Fruit fly (Drosophila melanogaster) whole organism, adult: ENCODE data around the gene CG11842.

Experiments used
- CG11617 ChIP-seq: fragments of 200-800 bp; sonication (Bioruptor generic); optimal IDR thresholded peaks from 2 replicates; lab custom pipeline; 2017; ENCODE audit warnings: mild to moderate bottlenecking, missing biosample characterization, missing genetic modification reagents, missing genetic modification characterization
- CG12768 ChIP-seq: fragments of 200-800 bp; sonication (Bioruptor generic); optimal IDR thresholded peaks from 2 replicates; lab custom pipeline; 2017; ENCODE audit warnings: missing biosample characterization, missing genetic modification characterization, mild to moderate bottlenecking, moderate library complexity, missing genetic modification reagents
- CG14711 ChIP-seq: fragments of 200-800 bp; sonication (Bioruptor generic); optimal IDR thresholded peaks from 2 replicates; lab custom pipeline; 2018; ENCODE audit warnings: missing biosample characterization, mild to moderate bottlenecking, missing genetic modification characterization, moderate library complexity
- CG1620 ChIP-seq: fragments of 200-800 bp; sonication (Bioruptor generic); optimal IDR thresholded peaks from 2 replicates; lab custom pipeline; 2016; ENCODE audit warnings: missing biosample characterization, missing genetic modification characterization
- CG33017 ChIP-seq: fragments of 200-800 bp; sonication (Bioruptor generic); optimal IDR thresholded peaks from 2 replicates; lab custom pipeline; 2018; ENCODE audit warnings: missing biosample characterization, mild to moderate bottlenecking, missing genetic modification characterization, moderate library complexity
- CG5204 ChIP-seq: fragments of 200-800 bp; sonication (Bioruptor generic); optimal IDR thresholded peaks from 2 replicates; lab custom pipeline; 2016; ENCODE audit warnings: missing biosample characterization, missing genetic modification characterization
- CG7045 ChIP-seq: fragments of 200-800 bp; sonication (Bioruptor generic); optimal IDR thresholded peaks from 2 replicates; lab custom pipeline; 2017; ENCODE audit warnings: missing biosample characterization, mild to moderate bottlenecking, missing genetic modification characterization
- CG7101 ChIP-seq: fragments of 200-800 bp; sonication (Bioruptor generic); optimal IDR thresholded peaks from 2 replicates; lab custom pipeline; 2018; ENCODE audit warnings: missing biosample characterization, mild to moderate bottlenecking, missing genetic modification characterization, moderate library complexity
- Clk ChIP-seq: fragments of 200-800 bp; sonication (Bioruptor generic); optimal IDR thresholded peaks from 2 replicates; lab custom pipeline; 2017; ENCODE audit warnings: missing biosample characterization, missing genetic modification characterization
- Crg-1 ChIP-seq: fragments of 200-800 bp; sonication (Bioruptor generic); optimal IDR thresholded peaks from 2 replicates; lab custom pipeline; 2016; ENCODE audit warnings: missing biosample characterization, missing genetic modification characterization
- Hr96 ChIP-seq: fragments of 200-800 bp; sonication (Bioruptor generic); optimal IDR thresholded peaks from 2 replicates; lab custom pipeline; 2016; ENCODE audit warnings: missing biosample characterization, missing genetic modification characterization
- Mnt ChIP-seq: fragments of 200-800 bp; sonication (Bioruptor generic); optimal IDR thresholded peaks from 2 replicates; lab custom pipeline; 2016; ENCODE audit warnings: missing biosample characterization, mild to moderate bottlenecking, missing genetic modification characterization
- bab1 ChIP-seq: fragments of 200-800 bp; sonication (Bioruptor generic); optimal IDR thresholded peaks from 3 replicates; lab custom pipeline; 2019; ENCODE audit warnings: missing biosample characterization, mild to moderate bottlenecking, missing genetic modification characterization, moderate library complexity
- cic ChIP-seq: fragments of 200-800 bp; sonication (Bioruptor generic); optimal IDR thresholded peaks from 2 replicates; lab custom pipeline; 2017; ENCODE audit warnings: missing biosample characterization, mild to moderate bottlenecking, missing genetic modification characterization, moderate library complexity
- cnc ChIP-seq, 2 experiments: fragments of >200 bp; optimal IDR thresholded peaks; 2 replicates each; lab custom pipeline; 2017
- kay ChIP-seq: fragments of 200-800 bp; sonication (Bioruptor generic); peaks from one replicate; lab custom pipeline; 2016; ENCODE audit warnings: missing biosample characterization, missing genetic modification characterization, borderline replicate concordance
- ovo ChIP-seq: fragments of 200-800 bp; sonication (Bioruptor generic); optimal IDR thresholded peaks from 2 replicates; lab custom pipeline; 2016; ENCODE audit warnings: missing biosample characterization, missing genetic modification characterization
- pad ChIP-seq: fragments of 200-800 bp; sonication (Bioruptor generic); optimal IDR thresholded peaks from 3 replicates; lab custom pipeline; 2017; ENCODE audit warnings: missing biosample characterization, missing genetic modification characterization, mild to moderate bottlenecking, moderate library complexity, missing genetic modification reagents
- tj ChIP-seq: fragments of 200-800 bp; sonication (Bioruptor generic); optimal IDR thresholded peaks from 3 replicates; lab custom pipeline; 2017; ENCODE audit warnings: missing biosample characterization, mild to moderate bottlenecking, missing genetic modification characterization, moderate library complexity
- toe ChIP-seq: fragments of 200-800 bp; sonication (Bioruptor generic); optimal IDR thresholded peaks from 2 replicates; lab custom pipeline; 2016; ENCODE audit warnings: missing biosample characterization, missing genetic modification characterization

CG11842 gene

dm6 chr3R:29068430-29069207 is 16.1 kb downstream of the CG11842 start:
- TF ChIP-seq CG33017 (tag; lab: Kevin White, UChicago) (no peak), tj (GFP tag; lab: Kevin White, UChicago) (no peak), Crg-1 (GFP tag; lab: Kevin White, UChicago) (no peak), CG7045 (GFP tag; lab: Kevin White, UChicago) (no peak), cnc (optimal IDR thresholded peaks at IDR 0.05; lab: Kevin White, UChicago) (no peak)

DNA sequence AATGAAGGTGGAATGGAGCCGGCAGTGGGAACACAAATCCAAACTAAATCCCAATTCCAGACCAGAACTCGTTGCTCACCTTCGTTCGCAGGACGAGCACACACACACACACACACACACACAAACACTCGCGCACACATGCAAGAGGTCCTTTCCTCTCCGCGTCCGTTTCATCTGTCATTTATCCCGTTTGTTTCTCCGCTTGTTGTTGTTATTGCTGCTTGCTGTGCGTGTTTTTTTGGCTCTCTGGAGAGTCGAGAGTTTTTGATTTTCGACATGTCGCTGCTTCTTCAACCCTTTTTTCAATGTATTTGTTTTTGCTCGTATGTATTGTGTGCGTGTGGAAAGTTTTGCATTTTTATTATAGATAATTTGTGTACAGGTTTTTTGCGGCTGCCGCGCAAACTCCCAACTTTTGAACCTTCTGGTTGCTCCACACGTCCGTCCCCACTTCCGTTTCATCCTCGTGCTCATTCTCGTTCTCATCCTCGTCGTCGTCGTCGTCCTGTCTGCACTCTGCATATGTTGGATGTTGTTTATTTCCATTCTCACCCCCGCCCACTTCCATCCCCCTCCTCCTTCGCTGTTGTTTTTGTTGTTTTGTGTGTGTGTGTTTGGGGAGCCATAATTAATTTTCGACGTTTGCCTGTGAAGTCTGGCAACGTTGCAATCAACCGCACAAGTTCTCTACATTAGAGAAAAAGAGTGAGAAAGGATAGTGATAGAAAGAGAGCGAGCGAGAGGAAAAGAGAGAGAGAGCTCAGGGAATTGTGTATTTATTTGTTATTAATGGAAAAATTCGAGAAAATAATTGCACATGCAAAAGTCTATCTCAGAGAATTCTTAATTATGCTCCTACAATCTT is 17.0 kb downstream of the CG11842 start:
- TF ChIP-seq bab1 (no peak), pad (GFP tag; lab: Kevin White, UChicago) (no peak), Crg-1 (GFP tag; lab: Kevin White, UChicago) (no peak), ovo (no peak), Clk (GFP tag; lab: Kevin White, UChicago) (no peak), CG7045 (GFP tag; lab: Kevin White, UChicago) (no peak), CG12768 (no peak), CG7101 (tag; lab: Kevin White, UChicago) (no peak), Mnt (GFP tag; lab: Kevin White, UChicago) (no peak), CG5204 (GFP tag; lab: Kevin White, UChicago) (no peak), CG14711 (no peak), kay (GFP tag; lab: Kevin White, UChicago) (no peak), CG11617 (no peak), tj (GFP tag; lab: Kevin White, UChicago) (no peak), CG33017 (tag; lab: Kevin White, UChicago) (no peak), CG1620 (no peak), cnc (optimal IDR thresholded peaks at IDR 0.05; lab: Kevin White, UChicago) (no peak), Hr96 (GFP tag; lab: Kevin White, UChicago) (no peak), toe (GFP tag; lab: Kevin White, UChicago) (no peak)

dm6 chr3R:29071141-29071540 is 18.7 kb downstream of the CG11842 start:
- TF ChIP-seq CG1620: no peak
- TF ChIP-seq tj (GFP tag; lab: Kevin White, UChicago): no peak
- TF ChIP-seq kay (GFP tag; lab: Kevin White, UChicago): no peak
- TF ChIP-seq CG5204 (GFP tag; lab: Kevin White, UChicago): no peak
- TF ChIP-seq ovo: no peak
- TF ChIP-seq Mnt (GFP tag; lab: Kevin White, UChicago): no peak
- no peak for TF ChIP-seq CG7045 (GFP tag; lab: Kevin White, UChicago)
- TF ChIP-seq Hr96 (GFP tag; lab: Kevin White, UChicago): no peak
- TF ChIP-seq Clk (GFP tag; lab: Kevin White, UChicago): no peak
- TF ChIP-seq pad (GFP tag; lab: Kevin White, UChicago): no peak
- no peak for TF ChIP-seq cnc (optimal IDR thresholded peaks at IDR 0.05; lab: Kevin White, UChicago)
- TF ChIP-seq toe (GFP tag; lab: Kevin White, UChicago): no peak
- TF ChIP-seq CG12768: no peak
- no peak for TF ChIP-seq bab1
- no peak for TF ChIP-seq CG7101 (tag; lab: Kevin White, UChicago)
- TF ChIP-seq CG33017 (tag; lab: Kevin White, UChicago): no peak
- TF ChIP-seq cic (GFP tag; lab: Kevin White, UChicago): no peak

DNA sequence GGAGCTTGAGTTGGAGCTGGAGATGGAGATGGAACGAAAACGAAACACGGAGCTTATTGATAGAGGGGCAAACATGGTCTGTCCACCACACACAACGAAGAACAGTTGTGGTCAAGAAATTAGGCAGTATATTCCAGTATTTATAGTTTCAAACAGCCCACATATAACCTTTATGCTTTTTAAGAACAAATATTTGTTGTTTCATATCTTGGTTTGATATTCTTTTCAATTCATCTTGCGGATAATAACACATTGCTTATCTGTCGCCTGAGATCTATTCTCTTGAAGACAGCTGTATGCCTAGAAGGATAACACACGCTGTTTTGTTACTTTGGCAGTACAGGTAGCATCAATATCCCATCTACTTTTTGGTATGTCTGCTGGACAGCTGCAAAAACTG is 20.4 kb downstream of the CG11842 start:
- TF ChIP-seq CG12768 (no peak), CG7045 (GFP tag; lab: Kevin White, UChicago) (no peak), tj (GFP tag; lab: Kevin White, UChicago) (no peak), toe (GFP tag; lab: Kevin White, UChicago) (no peak), bab1 (no peak), ovo (no peak), Hr96 (GFP tag; lab: Kevin White, UChicago) (no peak), kay (GFP tag; lab: Kevin White, UChicago) (no peak)

- TF ChIP-seq kay (GFP tag; lab: Kevin White, UChicago): peak; percentile 22
- no peak for TF ChIP-seq CG5204 (GFP tag; lab: Kevin White, UChicago)
- peak; percentile 12 for TF ChIP-seq Mnt (GFP tag; lab: Kevin White, UChicago)
- TF ChIP-seq Crg-1 (GFP tag; lab: Kevin White, UChicago): peak; percentile 37
- no peak for TF ChIP-seq bab1
- peak; percentile 45 for TF ChIP-seq tj (GFP tag; lab: Kevin White, UChicago)
- no peak for TF ChIP-seq ovo
- peak; percentile 53 for TF ChIP-seq toe (GFP tag; lab: Kevin White, UChicago)
- TF ChIP-seq CG1620: no peak
- peak; percentile 27 for TF ChIP-seq CG7101 (tag; lab: Kevin White, UChicago)
- TF ChIP-seq CG33017 (tag; lab: Kevin White, UChicago): peak; percentile 33
- peak; percentile 67 for TF ChIP-seq CG12768
- TF ChIP-seq cic (GFP tag; lab: Kevin White, UChicago): no peak
- no peak for TF ChIP-seq cnc (optimal IDR thresholded peaks at IDR 0.05; lab: Kevin White, UChicago)
- peak; percentile 8 for TF ChIP-seq pad (GFP tag; lab: Kevin White, UChicago)
- peak; percentile 2 for TF ChIP-seq CG11617
- TF ChIP-seq CG7045 (GFP tag; lab: Kevin White, UChicago): peak; percentile 36
- TF ChIP-seq Hr96 (GFP tag; lab: Kevin White, UChicago): no peak
- TF ChIP-seq CG14711: no peak
- no peak for TF ChIP-seq Clk (GFP tag; lab: Kevin White, UChicago)
Observed at dm6 chr3R:29074001-29074609, 21.6 kb downstream of the CG11842 start.
